Fruit fly (Drosophila melanogaster) whole organism, adult: ENCODE data around the gene Tspo.

Experiments
- CG11617 ChIP-seq: fragments of 200-800 bp; sonication (Bioruptor generic); optimal IDR thresholded peaks from 2 replicates; lab custom pipeline; 2017; ENCODE audit warnings: mild to moderate bottlenecking, missing biosample characterization, missing genetic modification reagents, missing genetic modification characterization
- CG7045 ChIP-seq: fragments of 200-800 bp; sonication (Bioruptor generic); optimal IDR thresholded peaks from 2 replicates; lab custom pipeline; 2017; ENCODE audit warnings: missing biosample characterization, mild to moderate bottlenecking, missing genetic modification characterization

- TF ChIP-seq CG11617 (GFP tag; lab: Kevin White, UChicago), result no peak
- no peak for TF ChIP-seq CG7045 (GFP tag; lab: Kevin White, UChicago)
Observed at dm6 chr2L:591511-591910, 32.1 kb downstream of the Tspo start.
